Worm (Caenorhabditis elegans): ENCODE data around the gene cyp-33C4.

cyp-33C4 gene

ce11 chrV:2277260-2277659 is 41.3 kb downstream of the cyp-33C4 start (continued):
- TF ChIP-seq rpc-1 (optimal IDR thresholded peaks at IDR 0.05) (no peak), rpc-1 (tag; optimal IDR thresholded peaks at IDR 0.05) (peak; percentile 50), madf-8 (GFP tag; conservative IDR thresholded peaks at IDR 0.05) (no peak), K12H6.12 (tag; optimal IDR thresholded peaks at IDR 0.05) (no peak), ama-1 (optimal IDR thresholded peaks at IDR 0.05) (no peak), ama-1 (GFP tag; optimal IDR thresholded peaks at IDR 0.05) (no peak), dox-1 (GFP tag; IDR thresholded peaks at IDR 0.05) (peak; percentile 26; the same call in 1 of the 2 replicates), snpc-4 (GFP tag; optimal IDR thresholded peaks at IDR 0.05) (no peak), snpc-4 (tag; optimal IDR thresholded peaks at IDR 0.05) (peak in 1 of 4 experiments; percentile 44)

DNA sequence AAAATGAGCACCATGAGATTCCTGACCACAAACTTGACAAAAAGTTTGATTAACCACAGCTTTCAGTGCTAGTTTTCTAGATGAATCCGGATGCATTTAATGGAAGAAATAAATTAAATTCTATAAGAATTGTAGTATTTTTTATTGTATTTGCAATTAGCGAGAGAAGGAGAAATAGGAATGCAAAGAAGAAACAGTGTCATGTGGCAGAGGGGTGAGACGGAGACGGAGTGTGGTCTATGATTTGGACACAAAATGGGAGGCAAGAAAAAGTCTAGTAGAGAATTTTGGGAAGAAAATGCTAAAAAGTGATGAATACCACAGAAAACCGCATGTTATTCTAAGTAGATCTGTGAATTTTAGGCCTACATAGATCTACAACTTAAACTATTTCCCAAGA is 42.1 kb downstream of the cyp-33C4 start, which contains the start of gene nhr-59:
Gene nhr-59 (minus strand): TSS at position 214 of the 400 bp plus-strand sequence.
- no peak for TF ChIP-seq mxl-1 (tag; optimal IDR thresholded peaks at IDR 0.05)
- TF ChIP-seq nhr-80 (tag; optimal IDR thresholded peaks at IDR 0.05), result peak; percentile 33

DNA sequence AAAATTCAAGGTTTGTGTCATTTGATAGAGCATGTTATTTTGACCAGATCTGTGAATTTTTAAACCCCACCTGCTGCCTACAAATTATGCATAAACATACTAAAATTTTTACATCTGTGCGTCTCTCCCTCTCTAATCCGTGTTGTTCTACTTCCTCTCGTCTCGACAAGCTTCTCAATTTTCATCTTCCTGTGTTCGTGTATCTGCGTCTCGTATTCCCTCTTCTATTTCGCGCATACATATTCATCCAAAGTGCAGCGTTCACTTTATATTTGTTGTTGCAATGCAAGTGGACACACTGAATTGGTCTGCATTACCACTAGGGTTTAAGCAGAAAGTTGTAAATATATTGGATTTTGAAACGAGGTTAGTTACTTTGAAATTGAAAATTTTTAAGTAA is 42.6 kb downstream of the cyp-33C4 start, which contains the start of gene fbxa-137:
Gene fbxa-137 (plus strand): TSS at position 274 of the 400 bp plus-strand sequence.
- no peak for TF ChIP-seq bed-2 (GFP tag; IDR thresholded peaks at IDR 0.05)
- TF ChIP-seq ekl-4 (GFP tag; IDR thresholded peaks at IDR 0.05), result no peak
- TF ChIP-seq hsf-1 (GFP tag; IDR thresholded peaks at IDR 0.05), result no peak
- no peak for TF ChIP-seq ceh-79 (tag; optimal IDR thresholded peaks at IDR 0.05)

- peak; percentile 70; the same call in 1 of the 2 replicates for TF ChIP-seq hmg-1.2 (GFP tag; IDR thresholded peaks at IDR 0.05)
- TF ChIP-seq attf-5 (GFP tag; optimal IDR thresholded peaks at IDR 0.05), result peak; percentile 66
- no peak for TF ChIP-seq nhr-120 (GFP tag; IDR thresholded peaks at IDR 0.05)
- no peak for TF ChIP-seq cebp-1 (GFP tag; IDR thresholded peaks at IDR 0.05)
- TF ChIP-seq cebp-1 (tag; optimal IDR thresholded peaks at IDR 0.05), result peak; percentile 35
- peak; percentile 68 for TF ChIP-seq nhr-80 (tag; optimal IDR thresholded peaks at IDR 0.05)
Measured at ce11 chrV:2281499-2281898, 45.6 kb downstream of the cyp-33C4 start, which contains the start of gene nhr-228. TSS of gene nhr-228 (plus strand) at chrV:2281759.

DNA sequence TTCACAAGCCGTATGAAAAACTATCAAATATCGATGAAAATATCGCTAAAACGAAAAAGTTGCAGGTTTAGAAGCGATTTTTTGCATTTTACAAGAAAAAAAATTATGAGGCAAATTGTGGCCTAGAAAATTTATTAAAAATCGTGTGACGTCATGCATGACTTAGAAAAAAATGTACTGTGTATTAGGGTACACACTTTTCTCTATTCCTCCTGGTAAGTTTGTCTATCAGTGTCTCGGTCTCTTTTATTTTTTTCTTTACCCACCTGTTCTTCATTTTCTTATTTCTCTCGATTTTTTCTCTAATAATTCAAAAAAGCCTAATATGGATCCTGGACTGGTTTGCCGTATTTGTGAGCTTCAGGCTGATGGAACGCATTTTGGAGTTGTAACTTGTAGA is 49.2 kb downstream of the cyp-33C4 start, which contains the start of gene nhr-227:
Gene nhr-227 (plus strand): TSS at position 326 of the 400 bp plus-strand sequence.
- no peak for TF ChIP-seq madf-3 (GFP tag; IDR thresholded peaks at IDR 0.05)
